Worm (Caenorhabditis elegans) whole organism, L4/young adult: ENCODE measurements around the gene Y55B1AR.2.

ENCODE experiments used
- W03F9.2 ChIP-seq: fragments of 150-350 bp; optimal IDR thresholded peaks from 2 replicates; lab custom pipeline; 2014; ENCODE audit warnings: missing biosample characterization, missing genetic modification characterization
- him-1 ChIP-seq: sonication (generic microtip); optimal IDR thresholded peaks from 2 replicates; lab custom pipeline; 2016; ENCODE audit warnings: missing genotype, missing genetic modification reagents, missing genetic modification characterization, missing compliant biosample characterization

- no peak for TF ChIP-seq him-1 (tag; lab: Kevin White, UChicago)
- no peak for TF ChIP-seq W03F9.2 (tag; lab: Kevin White, UChicago)
These were observed 22.0 kb downstream of the Y55B1AR.2 start for ce11 chrIII:576555-576954.
